Worm (Caenorhabditis elegans) whole organism, early embryonic: ENCODE data around the gene Y55F3AM.11.

ENCODE experiments used
- F13C5.2 ChIP-seq: sonication (generic microtip); optimal IDR thresholded peaks from 2 replicates; lab custom pipeline; 2017; ENCODE audit warnings: mild to moderate bottlenecking, missing genetic modification characterization, inconsistent platforms, missing compliant biosample characterization
- aly-1 ChIP-seq: sonication (generic microtip); optimal IDR thresholded peaks from 2 replicates; lab custom pipeline; 2016; ENCODE audit warnings: missing genetic modification characterization, missing compliant biosample characterization
- ceh-13 ChIP-seq: fragments of 200-800 bp; sonication (Bioruptor generic); optimal IDR thresholded peaks from 2 replicates; lab custom pipeline; 2018; ENCODE audit warnings: mild to moderate bottlenecking, missing genetic modification characterization, missing compliant biosample characterization
- ets-7 ChIP-seq: sonication (generic microtip); optimal IDR thresholded peaks from 2 replicates; lab custom pipeline; 2016; ENCODE audit warnings: missing genotype, missing genetic modification characterization, missing compliant biosample characterization
- flt-1 ChIP-seq: fragments of 200-800 bp; sonication (Bioruptor generic); IDR thresholded peaks from 2 replicates; pipeline ENCODE4 v1.3.6; 2022; ENCODE audit warnings: missing genetic modification characterization, missing compliant biosample characterization
- hmg-4 ChIP-seq: fragments of 200-800 bp; sonication (Bioruptor generic); optimal IDR thresholded peaks from 2 replicates; lab custom pipeline; 2018; ENCODE audit warnings: mild to moderate bottlenecking, missing genetic modification characterization, missing compliant biosample characterization
- scrt-1 ChIP-seq: fragments of 200-800 bp; sonication (Bioruptor generic); IDR thresholded peaks from 2 replicates; pipeline ENCODE4 v1.3.6; 2022; ENCODE audit warnings: missing genetic modification characterization, missing compliant biosample characterization
- tbx-37 ChIP-seq: fragments of 200-800 bp; sonication (Bioruptor generic); conservative IDR thresholded peaks from 2 replicates; pipeline ENCODE4 v1.3.6; 2022; ENCODE audit warnings: missing genetic modification reagents, missing genetic modification characterization, missing compliant biosample characterization

Gene Y55F3AM.11

DNA sequence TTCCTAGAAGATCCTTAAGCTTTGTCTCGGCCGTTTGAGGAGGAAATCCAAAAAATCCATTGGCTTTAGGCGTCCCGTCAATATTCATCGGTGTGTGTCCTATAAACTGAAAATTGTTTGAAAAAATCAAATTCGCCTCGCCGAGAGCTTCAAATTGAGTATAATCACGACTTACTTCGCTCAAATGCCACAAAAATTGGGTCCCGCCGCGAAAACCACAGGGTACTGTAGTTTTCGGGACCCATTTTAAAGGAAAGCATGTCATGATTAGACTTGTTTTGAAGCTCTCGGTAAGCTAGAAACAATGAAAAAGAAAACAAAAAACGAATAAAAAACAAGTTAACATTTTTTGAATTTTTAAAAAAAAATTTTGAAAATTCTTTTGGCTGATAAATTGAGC lies 53.8 kb downstream of the Y55F3AM.11 start, which contains the start of gene egrh-2:
Gene egrh-2 (minus strand): TSS at position 101 of the 400 bp plus-strand sequence.
- no peak for TF ChIP-seq aly-1 (tag; lab: Kevin White, UChicago)
- TF ChIP-seq scrt-1, result no peak
- TF ChIP-seq hmg-4 (GFP tag; lab: Kevin White, UChicago), result no peak
- no peak for TF ChIP-seq tbx-37 (GFP tag; lab: Robert Waterston, UW)
- no peak for TF ChIP-seq flt-1
- no peak for TF ChIP-seq F13C5.2 (tag; lab: Kevin White, UChicago)
- TF ChIP-seq ets-7 (tag; lab: Kevin White, UChicago), result no peak
- no peak for TF ChIP-seq ceh-13 (GFP tag; lab: Kevin White, UChicago)
